Worm (Caenorhabditis elegans) whole organism, late embryonic: Measurements from ENCODE around the gene C39D10.7.

Experiments used
- Y22D7AL.16 ChIP-seq: sonication (generic microtip); optimal IDR thresholded peaks from 2 replicates; lab custom pipeline; 2016; ENCODE audit warnings: missing genetic modification characterization, missing compliant biosample characterization
- ahr-1 ChIP-seq: sonication (generic microtip); optimal IDR thresholded peaks from 2 replicates; lab custom pipeline; 2016; ENCODE audit warnings: missing genetic modification characterization, missing compliant biosample characterization
- ceh-14 ChIP-seq: sonication (generic microtip); optimal IDR thresholded peaks from 2 replicates; lab custom pipeline; 2016; ENCODE audit warnings: missing genotype, missing genetic modification characterization, missing compliant biosample characterization
- ceh-6 ChIP-seq: fragments of 200-800 bp; sonication (Bioruptor generic); optimal IDR thresholded peaks from 2 replicates; lab custom pipeline; 2018; ENCODE audit warnings: mild to moderate bottlenecking, missing genetic modification characterization, missing compliant biosample characterization
- odd-2 ChIP-seq: sonication (generic microtip); optimal IDR thresholded peaks from 2 replicates; lab custom pipeline; 2017; ENCODE audit warnings: antibody characterized with exemption, mild to moderate bottlenecking, missing genetic modification characterization, missing compliant biosample characterization
- tbx-2 ChIP-seq: sonication (generic microtip); optimal IDR thresholded peaks from 2 replicates; lab custom pipeline; 2016; ENCODE audit warnings: missing genetic modification characterization, missing compliant biosample characterization

DNA sequence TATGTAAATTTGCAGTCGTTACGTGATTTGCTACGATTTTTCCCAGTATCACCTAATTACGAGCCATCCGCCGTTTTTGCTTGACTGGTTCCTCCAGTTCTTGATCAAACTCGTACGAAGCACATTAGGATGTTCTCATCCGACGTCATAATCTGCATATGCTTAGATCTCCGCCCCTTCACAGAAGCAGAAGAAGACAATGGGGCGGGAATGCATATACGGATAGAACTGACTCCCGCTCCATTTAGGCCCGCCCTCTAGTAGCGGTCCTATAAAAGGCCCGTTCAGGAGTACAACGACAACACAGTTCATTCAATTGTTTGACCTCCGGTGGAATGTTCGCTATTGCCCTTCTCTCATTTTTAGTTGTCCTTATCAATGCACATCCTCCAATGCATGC, 11.4 kb upstream of the C39D10.7 start, which contains the start of gene zig-4:
- TF ChIP-seq tbx-2 (tag; lab: Kevin White, UChicago) (no peak), odd-2 (tag; lab: Kevin White, UChicago) (no peak), ahr-1 (tag; lab: Kevin White, UChicago) (no peak), ceh-6 (GFP tag; lab: Kevin White, UChicago) (no peak), Y22D7AL.16 (no peak), ceh-14 (no peak)
